Worm (Caenorhabditis elegans): ENCODE measurements around the gene ceh-92.

- no peak for TF ChIP-seq tab-1 (GFP tag; IDR thresholded peaks at IDR 0.05)
- TF ChIP-seq flt-1 (GFP tag; IDR thresholded peaks at IDR 0.05): no peak
- TF ChIP-seq ztf-23 (GFP tag; IDR thresholded peaks at IDR 0.05): no peak
- no peak for TF ChIP-seq ref-1 (GFP tag; conservative IDR thresholded peaks at IDR 0.05)
- no peak for TF ChIP-seq klf-2 (GFP tag; conservative IDR thresholded peaks at IDR 0.05)
These were observed 33.5 kb downstream of the ceh-92 start for ce11 chrIII:11614874-11615273.
